Worm (Caenorhabditis elegans): Measurements from ENCODE around the gene rmd-1.

DNA sequence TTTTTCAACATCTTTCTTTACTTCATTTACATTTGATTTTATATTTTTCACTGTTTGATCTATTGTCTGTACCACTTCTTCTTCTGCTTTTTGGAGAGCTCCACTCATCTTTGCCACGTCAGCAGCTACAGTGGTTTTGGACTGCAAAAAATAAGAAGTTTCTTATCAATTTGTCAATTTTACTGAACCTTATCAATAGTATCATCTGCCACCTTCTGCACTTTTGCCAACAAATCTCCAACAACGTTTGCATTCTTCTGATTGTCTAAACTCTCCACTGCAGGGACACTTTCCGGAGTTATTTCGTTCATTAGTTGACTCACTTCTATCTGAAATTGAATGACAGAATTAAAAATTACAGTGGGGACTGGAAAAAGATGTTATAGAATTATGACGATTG lies 27.9 kb downstream of the rmd-1 start:
- TF ChIP-seq blmp-1 (tag; optimal IDR thresholded peaks at IDR 0.05) (no peak), snpc-4 (tag; optimal IDR thresholded peaks at IDR 0.05) (no peak), lin-13 (tag; optimal IDR thresholded peaks at IDR 0.05) (no peak), nhr-28 (tag; optimal IDR thresholded peaks at IDR 0.05) (no peak), elt-1 (tag; optimal IDR thresholded peaks at IDR 0.05; ENCODE audit: borderline replicate concordance, insufficient read depth) (no peak), lin-32 (GFP tag; optimal IDR thresholded peaks at IDR 0.05) (no peak), nhr-76 (tag; optimal IDR thresholded peaks at IDR 0.05) (no peak), nhr-237 (tag; optimal IDR thresholded peaks at IDR 0.05) (no peak)
